Fruit fly (Drosophila melanogaster) whole organism, embryonic: Measurements from ENCODE around the gene Sirt4.

ENCODE experiments used
- B-H2 ChIP-seq: fragments of 200-800 bp; sonication (Bioruptor generic); optimal IDR thresholded peaks from 2 replicates; lab custom pipeline; 2018; ENCODE audit warnings: missing biosample characterization, mild to moderate bottlenecking, missing genetic modification characterization
- C15 ChIP-seq: fragments of 200-800 bp; sonication (Bioruptor generic); IDR thresholded peaks from 3 replicates; pipeline ENCODE4 v1.3.6; 2022; ENCODE audit warnings: missing biosample characterization, missing genetic modification characterization
- CG11696 ChIP-seq: fragments of 200-800 bp; sonication (Bioruptor generic); IDR thresholded peaks from 2 replicates; pipeline ENCODE4 v1.3.6; 2022; ENCODE audit warnings: missing biosample characterization, missing genetic modification characterization
- CG11723 ChIP-seq: fragments of 200-800 bp; sonication (Bioruptor generic); optimal IDR thresholded peaks from 2 replicates; lab custom pipeline; 2017; ENCODE audit warnings: missing biosample characterization, mild to moderate bottlenecking, missing genetic modification characterization
- CG12236 ChIP-seq: fragments of 200-800 bp; sonication (Bioruptor generic); optimal IDR thresholded peaks from 2 replicates; lab custom pipeline; 2016; ENCODE audit warnings: missing biosample characterization, missing genetic modification characterization
- CG12391 ChIP-seq: fragments of 200-800 bp; sonication (Bioruptor generic); optimal IDR thresholded peaks from 3 replicates; lab custom pipeline; 2018; ENCODE audit warnings: missing biosample characterization, mild to moderate bottlenecking, missing genetic modification characterization, moderate library complexity
- CG14710 ChIP-seq: fragments of 200-800 bp; sonication (Bioruptor generic); optimal IDR thresholded peaks from 3 replicates; lab custom pipeline; 2019; ENCODE audit warnings: missing biosample characterization, mild to moderate bottlenecking, missing genetic modification characterization, moderate library complexity
- CG14860 ChIP-seq: fragments of 200-800 bp; sonication (Bioruptor generic); IDR thresholded peaks from 3 replicates; pipeline ENCODE4 v1.3.6; 2022; ENCODE audit warnings: missing biosample characterization, missing genetic modification characterization; ENCODE audit not compliant: partially characterized antibody
- CG1529 ChIP-seq: fragments of 200-800 bp; sonication (Bioruptor generic); optimal IDR thresholded peaks from 3 replicates; lab custom pipeline; 2018; ENCODE audit warnings: missing biosample characterization, missing genetic modification characterization
- CG18262 ChIP-seq: fragments of 200-800 bp; optimal IDR thresholded peaks from 3 replicates; lab custom pipeline; 2019; ENCODE audit warnings: missing biosample characterization, mild to moderate bottlenecking, missing genetic modification characterization, moderate library complexity
- CG2889 ChIP-seq: fragments of 200-800 bp; sonication (Bioruptor generic); IDR thresholded peaks from 3 replicates; pipeline ENCODE4 v1.3.6; 2022; ENCODE audit warnings: missing biosample characterization, missing genetic modification characterization
- CG30403 ChIP-seq: fragments of 200-800 bp; sonication (Bioruptor generic); optimal IDR thresholded peaks from 3 replicates; lab custom pipeline; 2016; ENCODE audit warnings: missing biosample characterization, missing genetic modification characterization
- CG32532 ChIP-seq: fragments of 200-800 bp; sonication (Bioruptor generic); IDR thresholded peaks from 2 replicates; pipeline ENCODE4 v1.3.6; 2022; ENCODE audit warnings: missing biosample characterization, missing genetic modification characterization
- CG3838 ChIP-seq: fragments of 200-800 bp; sonication (Bioruptor generic); optimal IDR thresholded peaks from 3 replicates; lab custom pipeline; 2016; ENCODE audit warnings: missing biosample characterization, missing genetic modification characterization
- CG4404 ChIP-seq: fragments of 200-800 bp; sonication (Bioruptor generic); IDR thresholded peaks from 2 replicates; pipeline ENCODE4 v1.3.6; 2022; ENCODE audit warnings: missing biosample characterization, missing genetic modification characterization
- CG4854 ChIP-seq: fragments of 200-800 bp; sonication (Bioruptor generic); optimal IDR thresholded peaks from 2 replicates; lab custom pipeline; 2016; ENCODE audit warnings: missing biosample characterization, missing genetic modification characterization, inconsistent platforms
- CG6175 ChIP-seq: fragments of 200-800 bp; sonication (Bioruptor generic); IDR thresholded peaks from 3 replicates; pipeline ENCODE4 v1.3.6; 2022; ENCODE audit warnings: missing biosample characterization, missing genetic modification characterization
- CG6854 ChIP-seq: fragments of 200-800 bp; sonication (Bioruptor generic); optimal IDR thresholded peaks from 3 replicates; lab custom pipeline; 2017; ENCODE audit warnings: missing biosample characterization, mild to moderate bottlenecking, missing genetic modification characterization
- CG8388 ChIP-seq: fragments of 200-800 bp; sonication (Bioruptor generic); optimal IDR thresholded peaks from 2 replicates; lab custom pipeline; 2019; ENCODE audit warnings: missing biosample characterization, mild to moderate bottlenecking, missing genetic modification characterization, moderate library complexity
- Dbx ChIP-seq: fragments of 200-800 bp; sonication (Bioruptor generic); IDR thresholded peaks from 3 replicates; pipeline ENCODE4 v1.3.6; 2022; ENCODE audit warnings: missing biosample characterization, missing genetic modification characterization
- Dip3 ChIP-seq: fragments of 200-800 bp; sonication (Bioruptor generic); optimal IDR thresholded peaks from 3 replicates; lab custom pipeline; 2016; ENCODE audit warnings: missing biosample characterization, missing genetic modification characterization
- Dll ChIP-seq: fragments of 200-800 bp; sonication (Bioruptor generic); IDR thresholded peaks from 4 replicates; pipeline ENCODE4 v1.3.6; 2022; ENCODE audit warnings: missing biosample characterization, missing genetic modification characterization; ENCODE audit not compliant: partially characterized antibody
- Dref ChIP-seq: fragments of 200-800 bp; sonication (Bioruptor generic); IDR thresholded peaks from 2 replicates; pipeline ENCODE4 v1.3.6; 2022; ENCODE audit warnings: missing biosample characterization, missing genetic modification characterization
- ERR ChIP-seq: fragments of 200-800 bp; sonication (Bioruptor generic); optimal IDR thresholded peaks from 2 replicates; lab custom pipeline; 2016; ENCODE audit warnings: missing biosample characterization, missing genetic modification characterization
- Neu2 ChIP-seq: fragments of 200-800 bp; sonication (Bioruptor generic); optimal IDR thresholded peaks from 3 replicates; lab custom pipeline; 2016; ENCODE audit warnings: missing biosample characterization, missing genetic modification characterization, borderline replicate concordance
- Side ChIP-seq: fragments of 200-800 bp; sonication (Bioruptor generic); optimal IDR thresholded peaks from 2 replicates; lab custom pipeline; 2016; ENCODE audit warnings: missing biosample characterization, missing genetic modification characterization
- cato ChIP-seq: fragments of 200-800 bp; sonication (Bioruptor generic); optimal IDR thresholded peaks from 2 replicates; lab custom pipeline; 2016; ENCODE audit warnings: missing biosample characterization, missing genetic modification characterization, borderline replicate concordance
- chif ChIP-seq, 2 experiments: fragments of 200-800 bp; sonication (Bioruptor generic); optimal IDR thresholded peaks; 3 replicates each; lab custom pipeline; 2016; ENCODE audit warnings: missing biosample characterization in 2 of 2, missing genetic modification characterization in 2 of 2
- crol ChIP-seq: fragments of 200-800 bp; sonication (Bioruptor generic); IDR thresholded peaks from 2 replicates; pipeline ENCODE4 v1.3.6; 2022; ENCODE audit warnings: missing biosample characterization, missing genetic modification characterization
- crp ChIP-seq, 2 experiments: fragments of 200-800 bp; sonication (Bioruptor generic); optimal IDR thresholded peaks; 2 replicates in 1 of 2; 3 replicates in 1 of 2; lab custom pipeline; 2017; ENCODE audit warnings: missing biosample characterization in 2 of 2, missing genetic modification characterization in 2 of 2, mild to moderate bottlenecking in 1 of 2, moderate library complexity in 1 of 2
- dimm ChIP-seq: fragments of 200-800 bp; sonication (Bioruptor generic); IDR thresholded peaks from 2 replicates; pipeline ENCODE4 v1.3.6; 2022; ENCODE audit warnings: missing biosample characterization, missing genetic modification characterization
- ewg ChIP-seq: fragments of 200-800 bp; sonication (Bioruptor generic); optimal IDR thresholded peaks from 3 replicates; lab custom pipeline; 2017; ENCODE audit warnings: mild to moderate bottlenecking, missing biosample characterization, missing genetic modification reagents, missing genetic modification characterization
- fd96Cb ChIP-seq: fragments of 200-800 bp; sonication (Bioruptor generic); optimal IDR thresholded peaks from 2 replicates; lab custom pipeline; 2018; ENCODE audit warnings: missing biosample characterization, mild to moderate bottlenecking, missing genetic modification characterization, moderate library complexity
- gsb-n ChIP-seq: fragments of 200-800 bp; sonication (Bioruptor generic); optimal IDR thresholded peaks from 3 replicates; lab custom pipeline; 2018; ENCODE audit warnings: missing biosample characterization, mild to moderate bottlenecking, missing genetic modification characterization
- ham ChIP-seq: fragments of 200-800 bp; sonication (Bioruptor generic); IDR thresholded peaks from 2 replicates; pipeline ENCODE4 v1.3.6; 2022; ENCODE audit warnings: missing biosample characterization, missing genetic modification characterization
- kay ChIP-seq: fragments of 200-800 bp; sonication (Bioruptor generic); optimal IDR thresholded peaks from 2 replicates; lab custom pipeline; 2016; ENCODE audit warnings: missing biosample characterization, missing genetic modification characterization
- lola ChIP-seq, 3 experiments: fragments of >200 bp in 2 of 3; fragments of 200-800 bp in 1 of 3; sonication (Bioruptor generic) in 1 of 3; optimal IDR thresholded peaks; 2 replicates each; lab custom pipeline; 2017 to 2019; ENCODE audit warnings: missing biosample characterization in 3 of 3, missing genetic modification characterization in 3 of 3, mild to moderate bottlenecking in 1 of 3, moderate library complexity in 1 of 3
- lov ChIP-seq, 2 experiments: fragments of 200-800 bp in 1 of 2; fragments of >200 bp in 1 of 2; sonication (Bioruptor generic) in 1 of 2; IDR thresholded peaks in 1 of 2; optimal IDR thresholded peaks in 1 of 2; 2 replicates in 1 of 2; 3 replicates in 1 of 2; pipeline versions ENCODE4 v1.3.6 to Lab custom; 2017 to 2022; ENCODE audit warnings: missing biosample characterization in 1 of 2, missing genetic modification characterization in 1 of 2
- nerfin-2 ChIP-seq: fragments of 200-800 bp; sonication (Bioruptor generic); IDR thresholded peaks from 2 replicates; pipeline ENCODE4 v1.3.6; 2022; ENCODE audit warnings: missing biosample characterization, missing genetic modification characterization; ENCODE audit not compliant: partially characterized antibody
- phol ChIP-seq: fragments of 200-800 bp; sonication (Bioruptor generic); optimal IDR thresholded peaks from 3 replicates; lab custom pipeline; 2018; ENCODE audit warnings: missing biosample characterization, mild to moderate bottlenecking, missing genetic modification characterization, moderate library complexity
- pros ChIP-seq: fragments of 200-800 bp; sonication (Bioruptor generic); optimal IDR thresholded peaks from 3 replicates; lab custom pipeline; 2019; ENCODE audit warnings: missing biosample characterization, mild to moderate bottlenecking, missing genetic modification characterization, moderate library complexity
- sim ChIP-seq: fragments of 200-800 bp; sonication (Bioruptor generic); IDR thresholded peaks from 2 replicates; pipeline ENCODE4 v1.3.6; 2022; ENCODE audit warnings: missing biosample characterization, missing genetic modification characterization
- sima ChIP-seq: fragments of 200-800 bp; sonication (Bioruptor generic); optimal IDR thresholded peaks from 2 replicates; lab custom pipeline; 2016; ENCODE audit warnings: missing biosample characterization, missing genetic modification characterization
- sisA ChIP-seq: fragments of 200-800 bp; sonication (Bioruptor generic); IDR thresholded peaks from 2 replicates; pipeline ENCODE4 v1.3.6; 2022; ENCODE audit warnings: missing biosample characterization, missing genetic modification characterization
- slbo ChIP-seq: fragments of 200-800 bp; sonication (Bioruptor generic); IDR thresholded peaks from 2 replicates; pipeline ENCODE4 v1.3.6; 2022; ENCODE audit warnings: missing biosample characterization, missing genetic modification characterization
- sr ChIP-seq: fragments of 200-800 bp; sonication (Bioruptor generic); IDR thresholded peaks from 3 replicates; pipeline ENCODE4 v1.3.6; 2022; ENCODE audit warnings: missing biosample characterization, missing genetic modification characterization
- tin ChIP-seq: fragments of 200-800 bp; sonication (Bioruptor generic); optimal IDR thresholded peaks from 3 replicates; lab custom pipeline; 2016; ENCODE audit warnings: missing biosample characterization, missing genetic modification characterization
- twi ChIP-seq: fragments of 200-800 bp; optimal IDR thresholded peaks from 2 replicates; lab custom pipeline; 2019; ENCODE audit warnings: missing biosample characterization, mild to moderate bottlenecking, missing genetic modification characterization, moderate library complexity
- zf30C ChIP-seq: fragments of 200-800 bp; sonication (Bioruptor generic); optimal IDR thresholded peaks from 3 replicates; lab custom pipeline; 2018; ENCODE audit warnings: missing biosample characterization, mild to moderate bottlenecking, missing genetic modification characterization
- zfh2 ChIP-seq: fragments of 200-800 bp; sonication (Bioruptor generic); optimal IDR thresholded peaks from 2 replicates; lab custom pipeline; 2016; ENCODE audit warnings: missing biosample characterization, missing genetic modification characterization

Sirt4 gene

dm6 chrX:5639083-5639482, 26.7 kb downstream of the Sirt4 start (continued):
- TF ChIP-seq cato (GFP tag; lab: Kevin White, UChicago) (no peak), fd96Cb (tag; lab: Kevin White, UChicago) (peak; percentile 59), twi (tag; lab: Kevin White, UChicago) (no peak), CG6175 (GFP tag; lab: Robert Waterston, UW) (no peak), CG3838 (GFP tag; lab: Kevin White, UChicago) (no peak), Dip3 (GFP tag; lab: Kevin White, UChicago) (no peak), CG4854 (GFP tag; lab: Kevin White, UChicago) (no peak), Dbx (GFP tag; lab: Robert Waterston, UW) (no peak), CG11723 (GFP tag; lab: Kevin White, UChicago) (no peak), lola (GFP tag; optimal IDR thresholded peaks at IDR 0.05; lab: Kevin White, UChicago) (peak in 1 of 3 experiments; percentile 60), CG2889 (GFP tag; lab: Robert Waterston, UW) (no peak), CG11696 (GFP tag; lab: Robert Waterston, UW) (0 out of 2 replicates have a peak, but pooled peaks have one; percentile 33), CG32532 (GFP tag; lab: Robert Waterston, UW) (peak; percentile 35; the same call in 1 of the 2 replicates), zf30C (peak; percentile 76), zfh2 (GFP tag; lab: Kevin White, UChicago) (no peak), B-H2 (GFP tag; lab: Kevin White, UChicago) (no peak), crp (GFP tag; optimal IDR thresholded peaks at IDR 0.05; lab: Kevin White, UChicago) (no peak), CG12391 (tag; lab: Kevin White, UChicago) (peak; percentile 39), Neu2 (GFP tag; lab: Kevin White, UChicago) (no peak), Dref (GFP tag; lab: Robert Waterston, UW) (no peak), ham (GFP tag; lab: Robert Waterston, UW) (no peak), Side (GFP tag; lab: Kevin White, UChicago) (peak; percentile 29), ERR (GFP tag; lab: Kevin White, UChicago) (no peak), slbo (GFP tag; lab: Robert Waterston, UW) (no peak; the same call in 1 of the 2 replicates), sisA (GFP tag; lab: Robert Waterston, UW) (peak; percentile 69), CG18262 (tag; lab: Kevin White, UChicago) (peak; percentile 53), phol (tag; lab: Kevin White, UChicago) (peak; percentile 62), C15 (GFP tag; lab: Robert Waterston, UW) (no peak), CG4404 (GFP tag; lab: Robert Waterston, UW) (no peak; the same call in 1 of the 2 replicates), kay (GFP tag; lab: Kevin White, UChicago) (no peak), sr (GFP tag; lab: Robert Waterston, UW) (no peak), CG14710 (tag; lab: Kevin White, UChicago) (peak; percentile 46), tin (GFP tag; lab: Kevin White, UChicago) (peak; percentile 50), Dll (GFP tag; lab: Robert Waterston, UW) (no peak), gsb-n (peak; percentile 72), sim (0 out of 2 replicates have a peak, but pooled peaks have one; percentile 38), CG8388 (GFP tag; lab: Kevin White, UChicago) (peak; percentile 60), CG30403 (GFP tag; lab: Kevin White, UChicago) (peak; percentile 23), pros (peak; percentile 17), chif (GFP tag; optimal IDR thresholded peaks at IDR 0.05; lab: Kevin White, UChicago) (peak in 1 of 2 experiments; percentile 47), CG12236 (GFP tag; lab: Kevin White, UChicago) (no peak), crol (GFP tag; lab: Robert Waterston, UW) (no peak), CG6854 (GFP tag; lab: Kevin White, UChicago) (no peak), nerfin-2 (GFP tag; lab: Robert Waterston, UW) (no peak), dimm (no peak), ewg (GFP tag; lab: Kevin White, UChicago) (peak; percentile 24), CG14860 (GFP tag; lab: Robert Waterston, UW) (no peak), lov (optimal IDR thresholded peaks at IDR 0.05; lab: Kevin White, UChicago) (no peak), lov (GFP tag; IDR thresholded peaks at IDR 0.05; lab: Robert Waterston, UW) (peak; percentile 70; the same call in 1 of the 3 replicates), CG1529 (peak; percentile 45), sima (GFP tag; lab: Kevin White, UChicago) (no peak)
